5 worm cellular contexts compared by ENCODE assay signal in genomic region chrII:14610492-14611142, ce11.
TF ChIP-seq lines count a peak whose summit lies in the region.

No protein-coding gene starts in this region.

TF ChIP-seq in whole organism, L1 larva, 84 proteins besides CTCF, POLR2A, EP300 and RAD21:
- TF ChIP-seq unc-86 (tag; optimal IDR thresholded peaks at IDR 0.05; lab: Kevin White, UChicago): no peak
- peak; percentile 16 for TF ChIP-seq lin-39 (tag; optimal IDR thresholded peaks at IDR 0.05; lab: Kevin White, UChicago)
- no peak for TF ChIP-seq unc-130 (tag; optimal IDR thresholded peaks at IDR 0.05; lab: Kevin White, UChicago)
- peak; percentile 20 for TF ChIP-seq ama-1 (optimal IDR thresholded peaks at IDR 0.05; lab: Kevin White, UChicago)
- no peak for TF ChIP-seq lin-15B (tag; optimal IDR thresholded peaks at IDR 0.05; lab: Kevin White, UChicago)
- TF ChIP-seq grh-1 (GFP tag; IDR thresholded peaks at IDR 0.05; lab: Robert Waterston, UW): no peak
- peak; percentile 42 for TF ChIP-seq blmp-1 (tag; optimal IDR thresholded peaks at IDR 0.05; lab: Kevin White, UChicago)
- no peak for TF ChIP-seq efl-1 (optimal IDR thresholded peaks at IDR 0.05; lab: Kevin White, UChicago)
- peak in 1 of 2 experiments; percentile 50 for TF ChIP-seq efl-1 (GFP tag; optimal IDR thresholded peaks at IDR 0.05 in 1 of 2; lab: Kevin White, UChicago)

TF ChIP-seq in whole organism, L2 larva, 48 proteins besides CTCF, POLR2A, EP300 and RAD21:
- TF ChIP-seq ztf-11 (tag; optimal IDR thresholded peaks at IDR 0.05; lab: Kevin White, UChicago) (no peak), ceh-82 (tag; optimal IDR thresholded peaks at IDR 0.05; lab: Kevin White, UChicago) (no peak), nhr-129 (tag; optimal IDR thresholded peaks at IDR 0.05; lab: Kevin White, UChicago) (peak; percentile 2), mbf-1 (tag; optimal IDR thresholded peaks at IDR 0.05; lab: Kevin White, UChicago) (no peak), lsy-2 (tag; optimal IDR thresholded peaks at IDR 0.05; lab: Kevin White, UChicago) (peak in 1 of 2 experiments; percentile 7), ama-1 (optimal IDR thresholded peaks at IDR 0.05; lab: Kevin White, UChicago) (peak; percentile 67), nhr-21 (tag; optimal IDR thresholded peaks at IDR 0.05; lab: Kevin White, UChicago) (peak; percentile 24), ceh-16 (tag; optimal IDR thresholded peaks at IDR 0.05; lab: Kevin White, UChicago) (no peak), blmp-1 (tag; optimal IDR thresholded peaks at IDR 0.05; lab: Kevin White, UChicago; ENCODE audit: insufficient read depth) (peak; percentile 60)
TF ChIP-seq in whole organism, L2 larva: peak in this region for 5.

TF ChIP-seq in whole organism, L3 larva, 47 proteins besides CTCF, POLR2A, EP300 and RAD21 (continues in another document):
- TF ChIP-seq zag-1 (tag; optimal IDR thresholded peaks at IDR 0.05; lab: Kevin White, UChicago) (no peak), lin-15B (tag; optimal IDR thresholded peaks at IDR 0.05; lab: Kevin White, UChicago) (no peak), nhr-67 (tag; optimal IDR thresholded peaks at IDR 0.05; lab: Kevin White, UChicago) (no peak), unc-39 (tag; optimal IDR thresholded peaks at IDR 0.05; lab: Kevin White, UChicago) (no peak), nhr-43 (tag; optimal IDR thresholded peaks at IDR 0.05; lab: Kevin White, UChicago; ENCODE audit: poor library complexity, severe bottlenecking) (no peak), ceh-82 (tag; optimal IDR thresholded peaks at IDR 0.05; lab: Kevin White, UChicago) (no peak), skn-1 (tag; optimal IDR thresholded peaks at IDR 0.05; lab: Kevin White, UChicago) (no peak), lsy-12 (tag; optimal IDR thresholded peaks at IDR 0.05; lab: Kevin White, UChicago) (no peak), ceh-28 (tag; optimal IDR thresholded peaks at IDR 0.05; lab: Kevin White, UChicago) (no peak), lin-39 (tag; optimal IDR thresholded peaks at IDR 0.05; lab: Kevin White, UChicago) (no peak), nhr-12 (tag; optimal IDR thresholded peaks at IDR 0.05; lab: Kevin White, UChicago) (no peak), R02D3.7 (tag; optimal IDR thresholded peaks at IDR 0.05; lab: Kevin White, UChicago) (no peak), egl-5 (tag; optimal IDR thresholded peaks at IDR 0.05; lab: Kevin White, UChicago) (no peak), ztf-11 (tag; optimal IDR thresholded peaks at IDR 0.05; lab: Kevin White, UChicago) (no peak), nfya-1 (tag; optimal IDR thresholded peaks at IDR 0.05; lab: Kevin White, UChicago; ENCODE audit: insufficient read depth) (no peak), mml-1 (tag; optimal IDR thresholded peaks at IDR 0.05; lab: Kevin White, UChicago) (no peak), mdl-1 (tag; optimal IDR thresholded peaks at IDR 0.05; lab: Kevin White, UChicago) (no peak), elt-1 (tag; optimal IDR thresholded peaks at IDR 0.05; lab: Kevin White, UChicago) (peak; percentile 39), hmg-11 (tag; optimal IDR thresholded peaks at IDR 0.05; lab: Kevin White, UChicago) (no peak), fkh-2 (tag; optimal IDR thresholded peaks at IDR 0.05; lab: Kevin White, UChicago) (no peak), tbx-2 (tag; optimal IDR thresholded peaks at IDR 0.05; lab: Kevin White, UChicago) (no peak), elt-3 (tag; optimal IDR thresholded peaks at IDR 0.05; lab: Kevin White, UChicago) (no peak), fkh-10 (GFP tag; optimal IDR thresholded peaks at IDR 0.05; lab: Kevin White, UChicago) (no peak), pha-4 (tag; optimal IDR thresholded peaks at IDR 0.05; lab: Kevin White, UChicago) (no peak), ztf-4 (tag; optimal IDR thresholded peaks at IDR 0.05; lab: Kevin White, UChicago) (peak; percentile 24), elt-2 (tag; optimal IDR thresholded peaks at IDR 0.05; lab: Kevin White, UChicago) (peak; percentile 15), sea-2 (GFP tag; optimal IDR thresholded peaks at IDR 0.05; lab: Kevin White, UChicago) (no peak)

TF ChIP-seq in whole organism, L4 larva, 104 proteins besides CTCF, POLR2A, EP300 and RAD21:
- TF ChIP-seq aha-1 (tag; lab: Kevin White, UChicago) (peak; percentile 77), zfp-3 (GFP tag; conservative IDR thresholded peaks at IDR 0.05; lab: Robert Waterston, UW) (no peak), ceh-82 (tag; optimal IDR thresholded peaks at IDR 0.05; lab: Kevin White, UChicago) (no peak), nhr-77 (tag; optimal IDR thresholded peaks at IDR 0.05; lab: Kevin White, UChicago) (peak; percentile 29), nhr-6 (tag; optimal IDR thresholded peaks at IDR 0.05; lab: Kevin White, UChicago) (peak; percentile 54), ztf-11 (tag; optimal IDR thresholded peaks at IDR 0.05; lab: Kevin White, UChicago) (no peak), lsy-2 (tag; optimal IDR thresholded peaks at IDR 0.05; lab: Kevin White, UChicago) (peak in 1 of 2 experiments; percentile 28), ama-1 (optimal IDR thresholded peaks at IDR 0.05; lab: Kevin White, UChicago) (peak; percentile 91), mep-1 (tag; optimal IDR thresholded peaks at IDR 0.05; lab: Kevin White, UChicago) (peak; percentile 43)

TF ChIP-seq in whole organism, young adult, 124 proteins besides CTCF, POLR2A, EP300 and RAD21:
- TF ChIP-seq ama-1 (optimal IDR thresholded peaks at IDR 0.05; lab: Kevin White, UChicago): peak; percentile 35
- TF ChIP-seq ama-1 (GFP tag; optimal IDR thresholded peaks at IDR 0.05; lab: Kevin White, UChicago): no peak
- no peak for TF ChIP-seq dpl-1 (GFP tag; optimal IDR thresholded peaks at IDR 0.05; lab: Kevin White, UChicago)
